Worm (Caenorhabditis elegans): ENCODE data around the gene idpa-3.

DNA sequence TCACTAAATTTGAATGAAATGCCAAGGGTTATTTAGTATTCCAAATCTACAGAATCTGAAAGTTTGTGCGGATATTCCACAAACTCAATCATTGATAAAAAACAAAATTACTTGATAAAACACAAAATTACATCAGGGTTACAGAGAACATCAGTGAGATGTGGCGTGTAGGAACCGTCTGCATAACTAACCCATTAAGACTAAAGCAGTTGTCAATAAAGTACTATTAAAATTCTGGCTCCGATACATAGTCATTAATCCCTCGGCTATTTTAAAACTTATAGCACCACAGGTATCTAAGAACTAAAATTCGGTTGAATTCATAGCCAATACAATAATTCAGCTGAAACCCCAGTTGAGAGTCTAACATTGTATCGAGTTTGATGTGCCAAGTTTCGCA, 2.5 kb downstream of the idpa-3 start:
- TF ChIP-seq skn-1 (tag; optimal IDR thresholded peaks at IDR 0.05) (no peak), egl-27 (tag; optimal IDR thresholded peaks at IDR 0.05) (no peak), ceh-82 (tag; optimal IDR thresholded peaks at IDR 0.05) (no peak), vab-15 (tag; optimal IDR thresholded peaks at IDR 0.05) (no peak)
